Worm (Caenorhabditis elegans) whole organism, L4 larva: Measurements from ENCODE around the gene F13A2.2.

Source experiments
- F37D6.2 ChIP-seq: sonication (generic microtip); optimal IDR thresholded peaks from 2 replicates; lab custom pipeline; 2016; ENCODE audit warnings: mild to moderate bottlenecking, missing genetic modification characterization, missing compliant biosample characterization
- F49E8.2 ChIP-seq: sonication (generic microtip); optimal IDR thresholded peaks from 2 replicates; lab custom pipeline; 2016; ENCODE audit warnings: missing compliant biosample characterization, mild to moderate bottlenecking, missing genetic modification characterization, borderline replicate concordance
- R02D3.7 ChIP-seq: fragments of 150-350 bp; sonication (generic microtip); optimal IDR thresholded peaks from 3 replicates; lab custom pipeline; 2014; ENCODE audit warnings: missing biosample characterization, missing genetic modification characterization
- Y5F2A.4 ChIP-seq: fragments of 200-800 bp; sonication (Bioruptor generic); optimal IDR thresholded peaks from 2 replicates; lab custom pipeline; 2018; ENCODE audit warnings: mild to moderate bottlenecking, missing genetic modification characterization, missing compliant biosample characterization
- ZK546.5 ChIP-seq, 2 experiments: sonication (generic microtip); optimal IDR thresholded peaks; 2 replicates each; lab custom pipeline; 2017; ENCODE audit warnings: missing biosample characterization in 2 of 2, missing genetic modification characterization in 2 of 2
- ceh-32 ChIP-seq: sonication (generic microtip); optimal IDR thresholded peaks from 2 replicates; lab custom pipeline; 2016; ENCODE audit warnings: mild to moderate bottlenecking, missing genetic modification characterization, missing compliant biosample characterization; ENCODE audit not compliant: poor library complexity
- ceh-82 ChIP-seq: sonication (generic microtip); optimal IDR thresholded peaks from 2 replicates; lab custom pipeline; 2017; ENCODE audit warnings: missing biosample characterization, missing genetic modification characterization
- ces-1 ChIP-seq: fragments of 150-350 bp; sonication (generic microtip); optimal IDR thresholded peaks from 4 replicates; lab custom pipeline; 2014; ENCODE audit warnings: missing biosample characterization, missing genetic modification reagents, missing genetic modification characterization
- daf-19 ChIP-seq: fragments of 200-800 bp; sonication (Bioruptor generic); conservative IDR thresholded peaks from 2 replicates; pipeline ENCODE4 v1.3.6; 2022; ENCODE audit warnings: missing genetic modification characterization, missing compliant biosample characterization
- dmd-6 ChIP-seq: fragments of 200-800 bp; sonication (Bioruptor generic); IDR thresholded peaks from 2 replicates; pipeline ENCODE4 v1.3.6; 2022; ENCODE audit warnings: missing genetic modification reagents, missing genetic modification characterization, missing compliant biosample characterization
- duxl-1 ChIP-seq: sonication (generic microtip); optimal IDR thresholded peaks from 2 replicates; lab custom pipeline; 2016; ENCODE audit warnings: mild to moderate bottlenecking, missing genetic modification characterization, moderate library complexity, missing compliant biosample characterization; ENCODE audit not compliant: poor library complexity
- gei-8 ChIP-seq: fragments of 200-800 bp; sonication (Bioruptor generic); optimal IDR thresholded peaks from 2 replicates; lab custom pipeline; 2018; ENCODE audit warnings: mild to moderate bottlenecking, missing genetic modification characterization, missing compliant biosample characterization
- hmg-1.1 ChIP-seq: fragments of 200-800 bp; sonication (Bioruptor generic); IDR thresholded peaks from 2 replicates; pipeline ENCODE4 v1.3.6; 2022; ENCODE audit warnings: missing genetic modification reagents, missing genetic modification characterization, missing compliant biosample characterization
- lin-13 ChIP-seq: fragments of 150-350 bp; optimal IDR thresholded peaks from 2 replicates; lab custom pipeline; 2014; ENCODE audit warnings: missing biosample characterization, missing genetic modification reagents, missing genetic modification characterization
- lin-39 ChIP-seq: fragments of 150-350 bp; optimal IDR thresholded peaks from 2 replicates; lab custom pipeline; 2014; ENCODE audit warnings: missing biosample characterization, missing genetic modification reagents, missing genetic modification characterization
- lsy-2 ChIP-seq, 2 experiments: fragments of 150-350 bp in 1 of 2; sonication (generic microtip) in 1 of 2; optimal IDR thresholded peaks; 2 replicates each; lab custom pipeline; 2014 to 2017; ENCODE audit warnings: missing biosample characterization in 2 of 2, missing genetic modification characterization in 2 of 2
- mdl-1 ChIP-seq, 2 experiments: fragments of 150-350 bp in 1 of 2; sonication (generic microtip) in 1 of 2; optimal IDR thresholded peaks; 2 replicates each; lab custom pipeline; 2014 to 2017; ENCODE audit warnings: missing biosample characterization in 2 of 2, missing genetic modification characterization in 2 of 2
- mep-1 ChIP-seq: fragments of 150-350 bp; sonication (generic microtip); optimal IDR thresholded peaks from 3 replicates; lab custom pipeline; 2014; ENCODE audit warnings: missing biosample characterization, missing genetic modification characterization
- nhr-10 ChIP-seq: fragments of 150-350 bp; optimal IDR thresholded peaks from 2 replicates; lab custom pipeline; 2014; ENCODE audit warnings: missing biosample characterization, missing genetic modification characterization
- nhr-11 ChIP-seq: fragments of 150-350 bp; optimal IDR thresholded peaks from 2 replicates; lab custom pipeline; 2014; ENCODE audit warnings: missing biosample characterization, missing genetic modification characterization
- nhr-28 ChIP-seq: fragments of 150-350 bp; optimal IDR thresholded peaks from 2 replicates; lab custom pipeline; 2014; ENCODE audit warnings: missing biosample characterization, missing genetic modification characterization
- php-3 ChIP-seq: fragments of 200-800 bp; sonication (Bioruptor generic); IDR thresholded peaks from 2 replicates; pipeline ENCODE4 v1.3.6; 2022; ENCODE audit warnings: missing genetic modification reagents, missing genetic modification characterization, missing compliant biosample characterization
- saeg-2 ChIP-seq: fragments of 200-800 bp; sonication (Bioruptor generic); IDR thresholded peaks from 2 replicates; pipeline ENCODE4 v1.3.6; 2022; ENCODE audit warnings: missing genetic modification reagents, missing genetic modification characterization, missing compliant biosample characterization
- sdz-12 ChIP-seq: fragments of 200-800 bp; sonication (Bioruptor generic); optimal IDR thresholded peaks from 2 replicates; lab custom pipeline; 2018; ENCODE audit warnings: mild to moderate bottlenecking, missing genetic modification characterization, missing compliant biosample characterization
- snpc-1.2 ChIP-seq: fragments of 200-800 bp; sonication (Bioruptor generic); IDR thresholded peaks from 2 replicates; pipeline ENCODE4 v1.3.6; 2022; ENCODE audit warnings: missing genetic modification reagents, missing genetic modification characterization, missing compliant biosample characterization
- snpc-4 ChIP-seq: fragments of 150-350 bp; optimal IDR thresholded peaks from 2 replicates; lab custom pipeline; 2014; ENCODE audit warnings: missing biosample characterization, missing genetic modification characterization
- tag-97 ChIP-seq: fragments of 200-800 bp; sonication (Bioruptor generic); IDR thresholded peaks from 2 replicates; pipeline ENCODE4 v1.3.6; 2022; ENCODE audit warnings: missing genetic modification characterization, missing compliant biosample characterization
- unc-62 ChIP-seq, 3 experiments: fragments of 150-350 bp in 1 of 3; sonication (generic microtip); optimal IDR thresholded peaks in 2 of 3; peaks in 1 of 3; 1 replicate in 1 of 3; 2 replicates in 2 of 3; lab custom pipeline; 2014 to 2017; ENCODE audit warnings: missing biosample characterization in 3 of 3, missing genetic modification characterization in 3 of 3, missing genetic modification reagents in 3 of 3, missing genotype in 1 of 3
- zfp-3 ChIP-seq: fragments of 200-800 bp; sonication (Bioruptor generic); conservative IDR thresholded peaks from 2 replicates; pipeline ENCODE4 v1.3.6; 2022; ENCODE audit warnings: missing genetic modification reagents, missing genetic modification characterization, missing compliant biosample characterization
- ztf-11 ChIP-seq: fragments of 150-350 bp; optimal IDR thresholded peaks from 2 replicates; lab custom pipeline; 2014; ENCODE audit warnings: missing biosample characterization, missing genetic modification characterization

The F13A2.2 gene

DNA sequence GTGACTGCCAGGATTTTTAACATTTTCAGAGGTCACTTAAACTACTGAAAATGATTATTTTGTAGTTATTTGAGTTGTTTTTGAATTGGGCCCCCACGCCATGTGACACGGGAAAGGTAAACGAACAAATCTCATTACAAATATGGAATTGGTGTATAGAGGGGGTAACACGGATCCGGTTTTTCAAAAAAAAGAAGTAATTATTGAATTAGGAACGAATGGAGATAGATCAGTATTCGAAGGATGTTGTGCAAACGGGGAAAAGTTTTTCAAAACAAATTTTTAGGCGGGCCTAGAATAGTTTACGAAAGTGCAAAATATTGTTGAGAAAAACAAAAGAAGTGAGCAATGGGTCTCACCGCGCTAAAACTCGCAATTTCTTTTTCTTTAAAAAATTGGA, 17.9 kb downstream of the F13A2.2 start, which contains the start of gene F32D1.11:
TSS of gene F32D1.11 (minus strand) at position 101 of the 400 bp plus-strand sequence.
- TF ChIP-seq Y5F2A.4 (GFP tag; lab: Kevin White, UChicago) (no peak), hmg-1.1 (GFP tag; lab: Robert Waterston, UW) (no peak)

DNA sequence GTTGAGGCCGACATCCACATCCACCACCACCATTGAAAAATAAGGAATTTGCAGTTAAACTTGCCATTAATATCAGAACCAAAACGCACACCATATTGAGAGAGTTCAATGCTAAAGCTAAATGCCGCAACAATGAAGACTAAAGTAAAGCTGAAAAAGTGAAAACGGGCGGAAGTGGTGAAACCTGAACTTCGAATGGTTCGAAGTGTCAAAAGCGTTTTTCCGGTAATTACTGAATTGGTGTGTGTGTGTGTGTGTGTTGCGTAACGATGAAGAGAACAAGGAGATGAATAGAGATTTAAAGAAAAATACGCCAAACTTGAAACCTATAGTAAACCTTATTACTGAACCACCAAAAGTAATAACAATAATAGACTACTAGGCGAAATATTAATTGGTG, 19.9 kb downstream of the F13A2.2 start, which contains the start of gene grl-13:
TSS of gene grl-13 (minus strand) at position 101 of the 400 bp plus-strand sequence.
- no peak for TF ChIP-seq F49E8.2
- peak in 1 of 2 experiments; percentile 30 for TF ChIP-seq unc-62 (GFP tag; optimal IDR thresholded peaks at IDR 0.05 in 1 of 2; lab: Kevin White, UChicago)
- TF ChIP-seq unc-62 (tag; optimal IDR thresholded peaks at IDR 0.05; lab: Kevin White, UChicago) = no peak
- no peak for TF ChIP-seq ztf-11 (tag; lab: Kevin White, UChicago)
- TF ChIP-seq, all 104 proteins: peak for 1

DNA sequence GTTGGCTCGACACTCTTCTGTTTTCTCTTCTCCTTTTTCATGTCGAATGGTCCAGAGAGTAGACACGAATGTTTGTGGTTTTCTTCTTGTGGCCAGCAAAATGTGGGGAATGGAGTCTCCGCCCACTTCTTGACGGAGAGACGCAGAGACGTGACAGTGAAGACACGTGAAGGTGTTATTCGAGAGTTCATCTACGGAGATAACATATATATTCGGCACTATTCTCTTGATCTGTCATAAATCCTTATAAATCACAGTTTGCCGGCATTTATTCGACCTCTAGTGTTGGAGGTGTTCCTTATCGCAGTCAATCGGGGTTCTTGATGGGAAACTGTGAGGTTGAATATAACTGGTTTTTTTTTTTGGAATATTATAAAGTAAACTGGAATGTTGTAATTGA, 22.9 kb downstream of the F13A2.2 start, which contains the start of gene F32D1.3:
TSS of gene F32D1.3 (minus strand) at position 65 of the 400 bp plus-strand sequence.
- TF ChIP-seq nhr-28 (peak; percentile 1), mdl-1 (tag; optimal IDR thresholded peaks at IDR 0.05; lab: Kevin White, UChicago) (peak in 1 of 2 experiments; percentile 14), ceh-82 (tag; lab: Kevin White, UChicago) (no peak), unc-62 (GFP tag; optimal IDR thresholded peaks at IDR 0.05 in 1 of 2; lab: Kevin White, UChicago) (peak in 1 of 2 experiments; percentile 83), unc-62 (tag; optimal IDR thresholded peaks at IDR 0.05; lab: Kevin White, UChicago) (no peak), tag-97 (GFP tag; lab: Robert Waterston, UW) (no peak), snpc-1.2 (no peak), dmd-6 (GFP tag; lab: Robert Waterston, UW) (no peak)
- TF ChIP-seq, all 104 proteins: peak for 3

DNA sequence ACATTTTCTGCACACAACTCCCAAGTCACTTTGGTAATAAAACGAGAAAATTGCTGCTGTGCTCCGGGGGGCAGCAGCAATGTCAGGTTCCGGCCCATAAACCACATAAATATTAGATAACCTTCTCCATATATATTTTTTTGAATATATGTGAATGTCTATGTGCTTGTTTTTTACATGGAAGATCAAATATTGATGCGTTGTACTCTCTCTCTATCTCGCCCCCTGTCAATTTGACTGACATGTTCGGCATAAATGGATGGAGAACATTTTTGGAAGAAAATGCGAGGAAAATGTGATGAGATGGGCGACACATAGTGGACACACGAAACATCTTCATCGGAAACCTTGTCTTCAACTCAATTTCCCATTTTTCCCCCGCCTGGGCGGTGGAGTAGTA, 24.4 kb downstream of the F13A2.2 start:
- TF ChIP-seq daf-19 (GFP tag; lab: Robert Waterston, UW) (no peak), nhr-11 (tag; lab: Kevin White, UChicago) (no peak), unc-62 (GFP tag; optimal IDR thresholded peaks at IDR 0.05 in 1 of 2; lab: Kevin White, UChicago) (peak in 1 of 2 experiments; percentile 88), unc-62 (tag; optimal IDR thresholded peaks at IDR 0.05; lab: Kevin White, UChicago) (no peak), saeg-2 (GFP tag; lab: Robert Waterston, UW) (no peak), dmd-6 (GFP tag; lab: Robert Waterston, UW) (peak; percentile 20; the same call in 1 of the 2 replicates), mep-1 (no peak), nhr-10 (no peak), F37D6.2 (tag; lab: Kevin White, UChicago) (no peak), snpc-4 (no peak), hmg-1.1 (GFP tag; lab: Robert Waterston, UW) (no peak), sdz-12 (GFP tag; lab: Kevin White, UChicago) (no peak), lin-39 (tag; lab: Kevin White, UChicago) (no peak)

DNA sequence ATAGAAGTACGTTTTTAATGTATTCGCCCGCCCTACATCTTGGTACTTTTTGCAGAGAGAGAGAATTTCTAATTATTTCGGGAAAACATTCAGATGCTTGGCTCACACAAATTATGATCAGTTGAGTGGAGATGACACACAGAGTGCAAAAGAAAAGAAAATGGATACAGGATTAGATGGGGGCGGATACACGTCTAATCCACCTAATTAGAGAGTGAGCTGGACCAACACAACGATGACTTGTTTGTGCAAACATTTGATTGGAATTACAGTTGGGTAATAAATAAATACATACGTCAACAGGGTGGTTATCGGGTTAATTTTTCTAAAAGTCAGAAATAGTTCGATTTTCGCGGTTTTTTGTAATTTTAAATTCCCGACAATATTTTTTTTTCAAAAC, 25.3 kb downstream of the F13A2.2 start:
- TF ChIP-seq lin-13 (GFP tag; lab: Kevin White, UChicago) = no peak
- TF ChIP-seq php-3 (GFP tag; lab: Robert Waterston, UW) = no peak
- no peak for TF ChIP-seq mep-1
- no peak for TF ChIP-seq nhr-11 (tag; lab: Kevin White, UChicago)
- TF ChIP-seq ceh-32 (tag; lab: Kevin White, UChicago) = no peak
- peak in 1 of 2 experiments; percentile 5 for TF ChIP-seq unc-62 (GFP tag; optimal IDR thresholded peaks at IDR 0.05 in 1 of 2; lab: Kevin White, UChicago)
- no peak for TF ChIP-seq unc-62 (tag; optimal IDR thresholded peaks at IDR 0.05; lab: Kevin White, UChicago)
- TF ChIP-seq R02D3.7 (tag; lab: Kevin White, UChicago) = no peak
- TF ChIP-seq gei-8 = no peak

DNA sequence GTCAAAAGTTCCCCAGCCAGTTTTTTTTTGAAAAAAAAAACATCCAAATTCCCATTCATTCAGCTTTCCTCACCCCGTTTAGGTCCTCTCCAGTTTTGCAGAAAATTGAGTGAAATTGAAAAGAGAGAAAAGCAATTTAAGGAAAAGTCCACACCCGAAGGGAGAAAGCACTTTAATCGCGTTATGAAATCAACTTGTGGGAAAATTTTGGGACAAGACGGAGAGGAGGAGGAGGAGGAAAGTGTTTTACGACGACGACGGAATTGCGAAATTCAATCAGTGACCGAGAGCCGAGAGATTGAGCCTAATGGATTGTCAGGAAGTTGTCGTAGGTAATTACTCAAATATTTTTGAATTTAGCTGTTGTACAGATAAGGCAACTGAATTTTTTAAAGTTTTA, 27.0 kb downstream of the F13A2.2 start:
- no peak for TF ChIP-seq duxl-1 (tag; lab: Kevin White, UChicago)
- peak; percentile 56 for TF ChIP-seq ces-1 (GFP tag; lab: Kevin White, UChicago)
- TF ChIP-seq ZK546.5 (tag; optimal IDR thresholded peaks at IDR 0.05; lab: Kevin White, UChicago) = no peak
- TF ChIP-seq lsy-2 (tag; optimal IDR thresholded peaks at IDR 0.05; lab: Kevin White, UChicago) = peak in 1 of 2 experiments; percentile 39
- TF ChIP-seq zfp-3 (GFP tag; lab: Robert Waterston, UW) = no peak
- TF ChIP-seq, all 104 proteins: peak for 2
